Worm (Caenorhabditis elegans) whole organism, early embryonic: ENCODE measurements around the gene Y73F8A.36.

Source experiments
- B0310.2 ChIP-seq: sonication (generic microtip); optimal IDR thresholded peaks from 2 replicates; lab custom pipeline; 2016; ENCODE audit warnings: mild to moderate bottlenecking, missing genetic modification characterization, missing compliant biosample characterization
- F13C5.2 ChIP-seq: sonication (generic microtip); optimal IDR thresholded peaks from 2 replicates; lab custom pipeline; 2017; ENCODE audit warnings: mild to moderate bottlenecking, missing genetic modification characterization, inconsistent platforms, missing compliant biosample characterization
- aly-1 ChIP-seq: sonication (generic microtip); optimal IDR thresholded peaks from 2 replicates; lab custom pipeline; 2016; ENCODE audit warnings: missing genetic modification characterization, missing compliant biosample characterization
- ama-1 ChIP-seq: fragments of 150-350 bp; optimal IDR thresholded peaks from 2 replicates; lab custom pipeline; 2014
- ceh-13 ChIP-seq: fragments of 200-800 bp; sonication (Bioruptor generic); optimal IDR thresholded peaks from 2 replicates; lab custom pipeline; 2018; ENCODE audit warnings: mild to moderate bottlenecking, missing genetic modification characterization, missing compliant biosample characterization
- ceh-36 ChIP-seq: sonication (generic microtip); optimal IDR thresholded peaks from 2 replicates; lab custom pipeline; 2016; ENCODE audit warnings: missing genetic modification characterization, inconsistent platforms, missing compliant biosample characterization
- ets-7 ChIP-seq: sonication (generic microtip); optimal IDR thresholded peaks from 2 replicates; lab custom pipeline; 2016; ENCODE audit warnings: missing genotype, missing genetic modification characterization, missing compliant biosample characterization
- hmbx-1 ChIP-seq: sonication (generic microtip); optimal IDR thresholded peaks from 2 replicates; lab custom pipeline; 2016; ENCODE audit warnings: mild to moderate bottlenecking, missing genetic modification characterization, missing compliant biosample characterization
- hmg-4 ChIP-seq: fragments of 200-800 bp; sonication (Bioruptor generic); optimal IDR thresholded peaks from 2 replicates; lab custom pipeline; 2018; ENCODE audit warnings: mild to moderate bottlenecking, missing genetic modification characterization, missing compliant biosample characterization
- hnd-1 ChIP-seq: sonication (generic microtip); optimal IDR thresholded peaks from 2 replicates; lab custom pipeline; 2016; ENCODE audit warnings: missing genetic modification characterization, missing compliant biosample characterization
- scrt-1 ChIP-seq: fragments of 200-800 bp; sonication (Bioruptor generic); IDR thresholded peaks from 2 replicates; pipeline ENCODE4 v1.3.6; 2022; ENCODE audit warnings: missing genetic modification characterization, missing compliant biosample characterization
- tbx-11 ChIP-seq: fragments of 200-800 bp; sonication (Bioruptor generic); IDR thresholded peaks from 2 replicates; pipeline ENCODE4 v1.3.6; 2022; ENCODE audit warnings: missing genetic modification characterization, missing compliant biosample characterization
- tbx-37 ChIP-seq: fragments of 200-800 bp; sonication (Bioruptor generic); conservative IDR thresholded peaks from 2 replicates; pipeline ENCODE4 v1.3.6; 2022; ENCODE audit warnings: missing genetic modification reagents, missing genetic modification characterization, missing compliant biosample characterization

DNA sequence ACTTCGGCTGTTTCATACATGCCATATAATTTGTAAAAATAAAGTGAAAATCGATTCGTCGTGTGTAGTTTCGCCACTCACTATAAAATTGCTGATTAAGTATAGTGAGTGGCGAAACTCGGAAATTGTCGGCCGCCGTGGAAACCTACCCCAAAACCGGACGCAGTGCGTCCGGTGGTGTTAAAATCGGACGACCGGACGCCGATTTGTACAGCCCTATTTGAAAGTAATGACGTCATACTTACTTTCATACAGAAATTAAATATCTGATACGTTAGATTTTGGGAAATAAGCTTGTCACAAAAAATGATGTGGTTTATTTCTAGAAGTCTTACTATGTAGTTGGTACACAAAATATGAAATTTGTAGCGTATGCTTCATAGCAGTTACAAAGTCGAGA, 11.5 kb upstream of the Y73F8A.36 start:
- TF ChIP-seq hmbx-1 (tag; lab: Kevin White, UChicago) (no peak), ama-1 (lab: Kevin White, UChicago) (no peak), tbx-37 (GFP tag; lab: Robert Waterston, UW) (no peak), hnd-1 (tag; lab: Kevin White, UChicago) (no peak), scrt-1 (no peak), ceh-13 (GFP tag; lab: Kevin White, UChicago) (no peak), tbx-11 (GFP tag; lab: Robert Waterston, UW) (no peak), F13C5.2 (tag; lab: Kevin White, UChicago) (no peak), ceh-36 (tag; lab: Kevin White, UChicago) (no peak), aly-1 (no peak), ets-7 (no peak), hmg-4 (GFP tag; lab: Kevin White, UChicago) (no peak), B0310.2 (no peak)
